Fruit fly (Drosophila melanogaster) whole organism, embryonic: Measurements from ENCODE around the gene Dbp73D.

Experiments
- Ada2b ChIP-seq: fragments of 200-800 bp; sonication (Bioruptor generic); IDR thresholded peaks from 2 replicates; pipeline ENCODE4 v1.3.6; 2022; ENCODE audit warnings: missing biosample characterization, missing genetic modification characterization
- Antp ChIP-seq: fragments of 200-800 bp; sonication (Bioruptor generic); optimal IDR thresholded peaks from 3 replicates; lab custom pipeline; 2016; ENCODE audit warnings: missing biosample characterization, missing genetic modification characterization
- CG10366 ChIP-seq: fragments of 200-800 bp; sonication (Bioruptor generic); IDR thresholded peaks from 2 replicates; pipeline ENCODE4 v1.3.6; 2022; ENCODE audit warnings: missing biosample characterization, missing genetic modification characterization
- CG10959 ChIP-seq: fragments of 200-800 bp; sonication (Bioruptor generic); IDR thresholded peaks from 2 replicates; pipeline ENCODE4 v1.3.6; 2022; ENCODE audit warnings: missing biosample characterization, missing genetic modification characterization
- CG11085 ChIP-seq: fragments of 200-800 bp; sonication (Bioruptor generic); IDR thresholded peaks from 2 replicates; pipeline ENCODE4 v1.3.6; 2022; ENCODE audit warnings: missing biosample characterization, missing genetic modification characterization
- CG11723 ChIP-seq: fragments of 200-800 bp; sonication (Bioruptor generic); optimal IDR thresholded peaks from 2 replicates; lab custom pipeline; 2017; ENCODE audit warnings: missing biosample characterization, mild to moderate bottlenecking, missing genetic modification characterization
- CG13287 ChIP-seq: fragments of 200-800 bp; sonication (Bioruptor generic); IDR thresholded peaks from 2 replicates; pipeline ENCODE4 v1.3.6; 2022; ENCODE audit warnings: missing biosample characterization, missing genetic modification characterization; ENCODE audit not compliant: partially characterized antibody
- CG16813 ChIP-seq: fragments of 200-800 bp; sonication (Bioruptor generic); IDR thresholded peaks from 3 replicates; pipeline ENCODE4 v1.3.6; 2022; ENCODE audit warnings: missing biosample characterization, missing genetic modification characterization; ENCODE audit not compliant: partially characterized antibody
- CG17361 ChIP-seq: fragments of 200-800 bp; sonication (Bioruptor generic); IDR thresholded peaks from 3 replicates; pipeline ENCODE4 v1.3.6; 2022; ENCODE audit warnings: missing biosample characterization, missing genetic modification characterization
- CG18619 ChIP-seq: fragments of 200-800 bp; sonication (Bioruptor generic); optimal IDR thresholded peaks from 3 replicates; lab custom pipeline; 2017; ENCODE audit warnings: missing biosample characterization, mild to moderate bottlenecking, missing genetic modification characterization
- CG2712 ChIP-seq: fragments of 200-800 bp; optimal IDR thresholded peaks from 3 replicates; lab custom pipeline; 2019; ENCODE audit warnings: missing biosample characterization, mild to moderate bottlenecking, missing genetic modification characterization, moderate library complexity
- CG4854 ChIP-seq: fragments of 200-800 bp; sonication (Bioruptor generic); optimal IDR thresholded peaks from 2 replicates; lab custom pipeline; 2016; ENCODE audit warnings: missing biosample characterization, missing genetic modification characterization, inconsistent platforms
- CG7839 ChIP-seq: fragments of 200-800 bp; sonication (Bioruptor generic); optimal IDR thresholded peaks from 3 replicates; lab custom pipeline; 2018; ENCODE audit warnings: missing biosample characterization, mild to moderate bottlenecking, missing genetic modification characterization, moderate library complexity
- CG7928 ChIP-seq: fragments of 200-800 bp; sonication (Bioruptor generic); optimal IDR thresholded peaks from 2 replicates; lab custom pipeline; 2017; ENCODE audit warnings: missing biosample characterization, mild to moderate bottlenecking, missing genetic modification characterization
- CG8388 ChIP-seq: fragments of 200-800 bp; sonication (Bioruptor generic); optimal IDR thresholded peaks from 2 replicates; lab custom pipeline; 2019; ENCODE audit warnings: missing biosample characterization, mild to moderate bottlenecking, missing genetic modification characterization, moderate library complexity
- CG8478 ChIP-seq: fragments of >200 bp; optimal IDR thresholded peaks from 2 replicates; lab custom pipeline; 2018
- CG8944 ChIP-seq: fragments of 200-800 bp; sonication (Bioruptor generic); optimal IDR thresholded peaks from 3 replicates; lab custom pipeline; 2016; ENCODE audit warnings: missing biosample characterization, missing genetic modification characterization
- CoRest ChIP-seq: fragments of 200-800 bp; sonication (Bioruptor generic); optimal IDR thresholded peaks from 3 replicates; lab custom pipeline; 2018; ENCODE audit warnings: missing biosample characterization, mild to moderate bottlenecking, missing genetic modification characterization, moderate library complexity
- D19A ChIP-seq: fragments of 200-800 bp; optimal IDR thresholded peaks from 3 replicates; lab custom pipeline; 2019; ENCODE audit warnings: missing biosample characterization, mild to moderate bottlenecking, missing genetic modification characterization, moderate library complexity
- HLH54F ChIP-seq: fragments of 200-800 bp; sonication (Bioruptor generic); optimal IDR thresholded peaks from 3 replicates; lab custom pipeline; 2016; ENCODE audit warnings: missing biosample characterization, missing genetic modification characterization
- Hr3 ChIP-seq: fragments of 200-800 bp; sonication (Bioruptor generic); optimal IDR thresholded peaks from 3 replicates; lab custom pipeline; 2016; ENCODE audit warnings: missing biosample characterization, missing genetic modification characterization
- Lim3 ChIP-seq: fragments of 200-800 bp; sonication (Bioruptor generic); IDR thresholded peaks from 2 replicates; pipeline ENCODE4 v1.3.6; 2022; ENCODE audit warnings: missing biosample characterization, missing genetic modification characterization
- Myb ChIP-seq: fragments of 200-800 bp; sonication (Bioruptor generic); optimal IDR thresholded peaks from 2 replicates; lab custom pipeline; 2016; ENCODE audit warnings: missing biosample characterization, missing genetic modification characterization
- Ptx1 ChIP-seq: fragments of 200-800 bp; sonication (Bioruptor generic); IDR thresholded peaks from 2 replicates; pipeline ENCODE4 v1.3.6; 2022; ENCODE audit warnings: missing biosample characterization, missing genetic modification characterization
- Scr ChIP-seq: fragments of 200-800 bp; sonication (Bioruptor generic); IDR thresholded peaks from 2 replicates; pipeline ENCODE4 v1.3.6; 2022; ENCODE audit warnings: missing biosample characterization, missing genetic modification characterization; ENCODE audit not compliant: partially characterized antibody
- bab2 ChIP-seq: fragments of 200-800 bp; sonication (Bioruptor generic); optimal IDR thresholded peaks from 2 replicates; lab custom pipeline; 2016; ENCODE audit warnings: missing biosample characterization, missing genetic modification characterization
- chif ChIP-seq, 2 experiments: fragments of 200-800 bp; sonication (Bioruptor generic); optimal IDR thresholded peaks; 3 replicates each; lab custom pipeline; 2016; ENCODE audit warnings: missing biosample characterization in 2 of 2, missing genetic modification characterization in 2 of 2
- corto ChIP-seq: fragments of 200-800 bp; sonication (Bioruptor generic); optimal IDR thresholded peaks from 2 replicates; lab custom pipeline; 2016; ENCODE audit warnings: missing biosample characterization, mild to moderate bottlenecking, missing genetic modification characterization, moderate library complexity
- crol ChIP-seq: fragments of 200-800 bp; sonication (Bioruptor generic); IDR thresholded peaks from 2 replicates; pipeline ENCODE4 v1.3.6; 2022; ENCODE audit warnings: missing biosample characterization, missing genetic modification characterization
- crp ChIP-seq, 2 experiments: fragments of 200-800 bp; sonication (Bioruptor generic); optimal IDR thresholded peaks; 2 replicates in 1 of 2; 3 replicates in 1 of 2; lab custom pipeline; 2017; ENCODE audit warnings: missing biosample characterization in 2 of 2, missing genetic modification characterization in 2 of 2, mild to moderate bottlenecking in 1 of 2, moderate library complexity in 1 of 2
- dm ChIP-seq: fragments of 200-800 bp; sonication (Bioruptor generic); optimal IDR thresholded peaks from 3 replicates; lab custom pipeline; 2016; ENCODE audit warnings: missing biosample characterization, missing genetic modification characterization
- eve ChIP-seq, 2 experiments: fragments of >200 bp; optimal IDR thresholded peaks; 2 replicates each; lab custom pipeline; 2017; ENCODE audit warnings: missing biosample characterization in 2 of 2, missing genetic modification characterization in 2 of 2
- eyg ChIP-seq: fragments of 200-800 bp; sonication (Bioruptor generic); optimal IDR thresholded peaks from 3 replicates; lab custom pipeline; 2016; ENCODE audit warnings: missing biosample characterization, missing genetic modification characterization
- fd64A ChIP-seq: fragments of 200-800 bp; sonication (Bioruptor generic); optimal IDR thresholded peaks from 3 replicates; lab custom pipeline; 2018; ENCODE audit warnings: missing biosample characterization, mild to moderate bottlenecking, missing genetic modification characterization
- fd96Cb ChIP-seq: fragments of 200-800 bp; sonication (Bioruptor generic); optimal IDR thresholded peaks from 2 replicates; lab custom pipeline; 2018; ENCODE audit warnings: missing biosample characterization, mild to moderate bottlenecking, missing genetic modification characterization, moderate library complexity
- ftz-f1 ChIP-seq: fragments of 200-800 bp; sonication (Bioruptor generic); optimal IDR thresholded peaks from 2 replicates; lab custom pipeline; 2016; ENCODE audit warnings: missing biosample characterization, missing genetic modification characterization
- gcm ChIP-seq: fragments of 200-800 bp; sonication (Bioruptor generic); optimal IDR thresholded peaks from 2 replicates; lab custom pipeline; 2019; ENCODE audit warnings: missing biosample characterization, mild to moderate bottlenecking, missing genetic modification characterization, moderate library complexity
- gfzf ChIP-seq: fragments of 200-800 bp; sonication (Bioruptor generic); optimal IDR thresholded peaks from 2 replicates; lab custom pipeline; 2016; ENCODE audit warnings: missing biosample characterization, mild to moderate bottlenecking, missing genetic modification characterization, moderate library complexity
- grn ChIP-seq: fragments of 200-800 bp; sonication (Bioruptor generic); optimal IDR thresholded peaks from 3 replicates; lab custom pipeline; 2017; ENCODE audit warnings: missing biosample characterization, missing genetic modification characterization
- ham ChIP-seq: fragments of 200-800 bp; sonication (Bioruptor generic); IDR thresholded peaks from 2 replicates; pipeline ENCODE4 v1.3.6; 2022; ENCODE audit warnings: missing biosample characterization, missing genetic modification characterization
- kni ChIP-seq: fragments of 200-800 bp; sonication (Bioruptor generic); optimal IDR thresholded peaks from 3 replicates; lab custom pipeline; 2017; ENCODE audit warnings: mild to moderate bottlenecking, missing biosample characterization, missing genetic modification reagents, missing genetic modification characterization
- lilli ChIP-seq: fragments of 200-800 bp; sonication (Bioruptor generic); optimal IDR thresholded peaks from 3 replicates; lab custom pipeline; 2016; ENCODE audit warnings: missing biosample characterization, missing genetic modification characterization
- luna ChIP-seq: fragments of 200-800 bp; sonication (Bioruptor generic); optimal IDR thresholded peaks from 2 replicates; lab custom pipeline; 2016; ENCODE audit warnings: missing biosample characterization, missing genetic modification characterization
- nerfin-1 ChIP-seq: fragments of 200-800 bp; sonication (Bioruptor generic); optimal IDR thresholded peaks from 3 replicates; lab custom pipeline; 2019; ENCODE audit warnings: missing biosample characterization, mild to moderate bottlenecking, missing genetic modification characterization, moderate library complexity
- otp ChIP-seq: fragments of 200-800 bp; sonication (Bioruptor generic); IDR thresholded peaks from 3 replicates; pipeline ENCODE4, ENCODE4 v1.3.6; 2022; ENCODE audit warnings: missing biosample characterization, missing genetic modification characterization
- p53 ChIP-seq: fragments of 200-800 bp; sonication (Bioruptor generic); optimal IDR thresholded peaks from 2 replicates; lab custom pipeline; 2016; ENCODE audit warnings: missing biosample characterization, missing genetic modification characterization
- pnt ChIP-seq: fragments of 200-800 bp; sonication (Bioruptor generic); optimal IDR thresholded peaks from 3 replicates; lab custom pipeline; 2016; ENCODE audit warnings: missing biosample characterization, missing genetic modification characterization
- trem ChIP-seq: fragments of 200-800 bp; optimal IDR thresholded peaks from 3 replicates; lab custom pipeline; 2019; ENCODE audit warnings: missing biosample characterization, mild to moderate bottlenecking, missing genetic modification characterization, moderate library complexity
- ttk ChIP-seq: fragments of 200-800 bp; sonication (Bioruptor generic); IDR thresholded peaks from 2 replicates; pipeline ENCODE4 v2.1.2; 2022; ENCODE audit warnings: missing biosample characterization, missing genetic modification characterization

Dbp73D gene

DNA sequence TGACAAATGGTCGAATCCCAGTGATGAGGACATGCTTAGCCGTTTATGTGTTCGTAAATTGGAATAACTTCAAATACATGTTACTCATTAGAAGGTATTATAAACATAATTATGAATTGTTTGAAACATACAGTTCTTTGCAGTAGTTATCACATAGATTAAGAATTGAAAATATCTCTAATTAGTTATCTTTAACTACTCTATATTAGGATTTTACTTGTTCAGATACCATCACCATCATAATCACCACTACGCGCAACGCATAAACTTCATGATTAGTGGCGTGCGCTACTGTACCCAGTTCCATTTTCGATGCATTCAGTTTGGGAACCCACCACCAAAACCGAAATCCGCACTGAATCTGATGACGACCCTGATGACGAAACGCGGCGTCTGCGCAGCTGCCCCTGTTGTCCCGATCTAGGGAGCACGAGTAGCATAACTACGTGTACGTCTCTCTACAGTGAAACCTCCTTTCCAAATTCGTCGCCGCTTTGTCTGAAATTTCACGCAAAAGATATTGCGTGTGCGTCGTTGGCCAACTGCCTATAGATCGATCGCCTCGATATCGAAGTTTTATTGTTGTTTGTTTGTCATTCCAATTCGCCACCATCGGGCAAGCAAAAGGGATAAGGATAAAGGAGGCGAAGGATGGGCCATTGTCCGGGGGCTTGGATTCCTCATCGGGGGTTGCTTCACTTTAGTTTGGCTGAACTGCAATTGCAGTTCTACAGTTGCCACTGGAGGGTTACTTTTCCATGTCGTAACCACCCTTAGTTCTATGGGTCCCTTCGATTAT is 13.5 kb upstream of the Dbp73D start (continued):
- TF ChIP-seq Ptx1 (GFP tag; lab: Robert Waterston, UW) (no peak), Ada2b (GFP tag; lab: Robert Waterston, UW) (no peak), lilli (GFP tag; lab: Kevin White, UChicago) (no peak), CG10959 (GFP tag; lab: Robert Waterston, UW) (0 out of 2 replicates have a peak, but pooled peaks have one; percentile 23), dm (GFP tag; lab: Kevin White, UChicago) (no peak), ttk (no peak), CG4854 (GFP tag; lab: Kevin White, UChicago) (no peak), Lim3 (GFP tag; lab: Robert Waterston, UW) (no peak), CG8478 (no peak), eve (GFP tag; optimal IDR thresholded peaks at IDR 0.05; lab: Kevin White, UChicago) (peak in 1 of 2 experiments; percentile 32), fd96Cb (tag; lab: Kevin White, UChicago) (peak; percentile 13), D19A (peak; percentile 51), Antp (GFP tag; lab: Kevin White, UChicago) (no peak), Myb (GFP tag; lab: Kevin White, UChicago) (no peak), eyg (no peak), CG18619 (no peak), CG7928 (GFP tag; lab: Kevin White, UChicago) (no peak), pnt (GFP tag; lab: Kevin White, UChicago) (no peak), CG17361 (0 out of 3 replicates have a peak, but pooled peaks have one; percentile 37), Scr (GFP tag; lab: Robert Waterston, UW) (no peak), nerfin-1 (tag; lab: Kevin White, UChicago) (peak; percentile 19), gcm (GFP tag; lab: Kevin White, UChicago) (no peak), gfzf (GFP tag; lab: Kevin White, UChicago) (no peak), CG10366 (GFP tag; lab: Robert Waterston, UW) (no peak), CoRest (tag; lab: Kevin White, UChicago) (no peak), CG11085 (GFP tag; lab: Robert Waterston, UW) (no peak), ftz-f1 (GFP tag; lab: Kevin White, UChicago) (no peak), CG11723 (GFP tag; lab: Kevin White, UChicago) (no peak), grn (GFP tag; lab: Kevin White, UChicago) (no peak), crp (GFP tag; optimal IDR thresholded peaks at IDR 0.05; lab: Kevin White, UChicago) (no peak), kni (GFP tag; lab: Kevin White, UChicago) (peak; percentile 27), luna (GFP tag; lab: Kevin White, UChicago) (no peak), crol (GFP tag; lab: Robert Waterston, UW) (no peak), CG2712 (peak; percentile 62), p53 (GFP tag; lab: Kevin White, UChicago) (no peak), CG7839 (tag; lab: Kevin White, UChicago) (peak; percentile 30), CG13287 (GFP tag; lab: Robert Waterston, UW) (no peak), chif (GFP tag; optimal IDR thresholded peaks at IDR 0.05; lab: Kevin White, UChicago) (peak in 1 of 2 experiments; percentile 1), CG8388 (GFP tag; lab: Kevin White, UChicago) (peak; percentile 23), CG8944 (no peak), otp (GFP tag; lab: Robert Waterston, UW) (no peak), bab2 (no peak), fd64A (peak; percentile 0), ham (GFP tag; lab: Robert Waterston, UW) (no peak), HLH54F (GFP tag; lab: Kevin White, UChicago) (no peak), trem (tag; lab: Kevin White, UChicago) (peak; percentile 42), CG16813 (GFP tag; lab: Robert Waterston, UW) (no peak), corto (no peak), Hr3 (GFP tag; lab: Kevin White, UChicago) (no peak)
